Worm (Caenorhabditis elegans) whole organism, young adult: ENCODE measurements around the gene fbxa-167.

ENCODE experiments used
- Y53G8AR.9 ChIP-seq: fragments of 200-800 bp; sonication (Bioruptor generic); conservative IDR thresholded peaks from 2 replicates; pipeline ENCODE4 v1.3.6; 2022; ENCODE audit warnings: missing genetic modification reagents, missing genetic modification characterization, missing compliant biosample characterization
- attf-3 ChIP-seq: fragments of 200-800 bp; sonication (Bioruptor generic); conservative IDR thresholded peaks from 2 replicates; pipeline ENCODE4 v1.3.6; 2022; ENCODE audit warnings: missing genetic modification reagents, missing genetic modification characterization, missing compliant biosample characterization
- bed-2 ChIP-seq: fragments of 200-800 bp; sonication (Bioruptor generic); IDR thresholded peaks from 2 replicates; pipeline ENCODE4 v1.3.6; 2022; ENCODE audit warnings: missing genetic modification reagents, missing genetic modification characterization, missing compliant biosample characterization
- die-1 ChIP-seq: sonication (generic microtip); optimal IDR thresholded peaks from 2 replicates; lab custom pipeline; 2016; ENCODE audit warnings: missing genotype, mild to moderate bottlenecking, missing genetic modification characterization, missing compliant biosample characterization
- lin-35 ChIP-seq, 3 experiments: fragments of 150-350 bp in 2 of 3; sonication (generic microtip) in 1 of 3; optimal IDR thresholded peaks; 2 replicates each; lab custom pipeline; 2014 to 2018; ENCODE audit warnings: missing biosample characterization in 3 of 3, missing genetic modification characterization in 3 of 3, missing genetic modification reagents in 3 of 3
- lin-40 ChIP-seq: sonication (generic microtip); optimal IDR thresholded peaks from 2 replicates; lab custom pipeline; 2016; ENCODE audit warnings: missing genetic modification characterization, mild to moderate bottlenecking, missing compliant biosample characterization, missing genotype, missing genetic modification reagents
- nfya-1 ChIP-seq: sonication (generic microtip); optimal IDR thresholded peaks from 2 replicates; lab custom pipeline; 2017; ENCODE audit warnings: antibody characterized with exemption, missing compliant biosample characterization, missing genetic modification characterization, borderline replicate concordance; ENCODE audit not compliant: insufficient read depth
- nfya-2 ChIP-seq: fragments of 200-800 bp; sonication (Bioruptor generic); IDR thresholded peaks from 2 replicates; pipeline ENCODE4 v1.3.6; 2022; ENCODE audit warnings: missing genetic modification reagents, missing genetic modification characterization, missing compliant biosample characterization
- unc-62 ChIP-seq: fragments of 150-350 bp; optimal IDR thresholded peaks from 2 replicates; lab custom pipeline; 2014; ENCODE audit warnings: missing biosample characterization, missing genetic modification reagents, missing genetic modification characterization

DNA sequence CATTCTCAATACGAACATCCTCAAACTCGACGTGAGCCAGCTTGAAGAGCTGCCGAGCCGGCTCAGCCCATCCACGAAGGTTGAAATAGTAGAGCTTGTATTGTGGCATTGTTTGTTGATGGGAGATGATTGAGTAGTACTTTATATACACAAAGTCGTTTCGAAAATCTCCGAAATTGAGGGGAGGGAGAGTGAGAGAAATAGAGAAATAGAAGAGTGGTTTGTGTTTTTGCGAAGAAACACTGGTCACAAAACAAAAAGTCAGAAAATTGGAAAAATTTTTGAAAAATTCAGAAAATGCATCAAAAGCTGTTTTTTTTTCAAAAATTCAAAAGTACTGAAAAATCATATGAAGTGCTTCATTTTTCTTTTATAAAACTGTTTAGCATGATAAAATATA is 30.1 kb upstream of the fbxa-167 start, which contains the start of gene gst-24:
- TF ChIP-seq attf-3 (GFP tag; lab: Robert Waterston, UW) (no peak), unc-62 (no peak), Y53G8AR.9 (GFP tag; lab: Robert Waterston, UW) (no peak), lin-35 (GFP tag; optimal IDR thresholded peaks at IDR 0.05; lab: Kevin White, UChicago) (no peak), bed-2 (no peak), nfya-1 (tag; lab: Kevin White, UChicago) (no peak), die-1 (tag; lab: Kevin White, UChicago) (no peak), lin-40 (no peak), nfya-2 (GFP tag; lab: Robert Waterston, UW) (no peak)
